Fruit fly (Drosophila melanogaster): Measurements from ENCODE around the gene capu.

Gene capu

DNA sequence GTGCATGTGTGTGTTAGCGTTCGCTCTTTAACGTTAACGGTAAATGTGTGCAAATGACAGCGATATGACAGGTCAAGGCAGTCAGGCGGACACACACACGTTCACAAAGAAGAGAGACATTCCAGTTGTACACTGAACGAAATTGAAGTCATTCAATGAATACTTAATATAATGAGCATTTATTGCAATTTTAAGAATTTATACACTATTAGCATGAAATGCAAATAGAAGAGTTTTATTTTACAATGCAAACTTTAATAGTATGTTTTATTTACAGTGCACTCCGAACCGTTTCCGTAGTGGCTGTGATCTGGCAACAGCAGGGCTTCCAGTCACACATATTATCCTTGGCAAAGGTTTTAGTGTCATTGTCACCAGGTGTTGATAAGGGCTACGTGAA is 32.4 kb upstream of the capu start:
- TF ChIP-seq Lpt (GFP tag; optimal IDR thresholded peaks at IDR 0.05) (no peak), CG6163 (GFP tag; IDR thresholded peaks at IDR 0.05) (no peak), eg (GFP tag; IDR thresholded peaks at IDR 0.05) (0 out of 3 replicates have a peak, but pooled peaks have one; percentile 27), CG4318 (GFP tag; optimal IDR thresholded peaks at IDR 0.05) (no peak), Eip78C (GFP tag) (peak; percentile 16), OdsH (GFP tag; optimal IDR thresholded peaks at IDR 0.05) (no peak), CG6792 (GFP tag; optimal IDR thresholded peaks at IDR 0.05) (no peak), fd85E (GFP tag; optimal IDR thresholded peaks at IDR 0.05) (no peak), CG8632 (GFP tag; optimal IDR thresholded peaks at IDR 0.05) (no peak), CG10669 (GFP tag; optimal IDR thresholded peaks at IDR 0.05) (no peak), pdm3 (GFP tag; optimal IDR thresholded peaks at IDR 0.05) (no peak), Met (GFP tag; optimal IDR thresholded peaks at IDR 0.05) (no peak), Ets96B (tag; optimal IDR thresholded peaks at IDR 0.05) (no peak), Sox14 (GFP tag; optimal IDR thresholded peaks at IDR 0.05) (no peak), cyc (GFP tag; optimal IDR thresholded peaks at IDR 0.05) (peak; percentile 8), ss (GFP tag; optimal IDR thresholded peaks at IDR 0.05) (no peak), Sox15 (GFP tag; optimal IDR thresholded peaks at IDR 0.05) (no peak), CG11902 (GFP tag; optimal IDR thresholded peaks at IDR 0.05) (no peak), svp (GFP tag) (peak; percentile 64), Ets21C (GFP tag; optimal IDR thresholded peaks at IDR 0.05) (no peak), Eip93F (GFP tag; optimal IDR thresholded peaks at IDR 0.05) (no peak), CG3032 (tag; optimal IDR thresholded peaks at IDR 0.05) (no peak)

DNA sequence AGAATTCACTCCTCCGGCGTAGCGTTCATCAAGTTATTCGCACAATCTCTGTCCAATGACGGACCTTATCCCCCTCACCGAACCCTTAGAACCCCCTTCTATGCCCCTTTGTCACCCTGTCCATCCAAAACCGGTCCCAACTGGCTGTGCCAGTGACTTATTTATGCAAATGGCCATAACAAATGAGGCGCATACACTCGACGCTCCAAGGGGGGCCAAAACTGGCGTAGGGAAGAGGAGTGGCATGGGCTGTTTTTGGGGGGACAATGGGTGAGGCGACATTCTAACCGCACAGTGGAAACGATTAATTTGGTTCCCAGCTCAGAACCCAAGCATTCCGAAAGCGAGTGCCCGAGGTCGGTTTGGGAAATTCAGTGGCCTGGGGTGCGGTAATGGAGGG is 31.0 kb upstream of the capu start:
- no peak for TF ChIP-seq CG7368 (GFP tag; optimal IDR thresholded peaks at IDR 0.05)
- no peak for TF ChIP-seq CG16779 (tag; optimal IDR thresholded peaks at IDR 0.05)
- TF ChIP-seq Eip78C (GFP tag) = peak; percentile 35
- no peak for TF ChIP-seq CG9139 (GFP tag; optimal IDR thresholded peaks at IDR 0.05)

DNA sequence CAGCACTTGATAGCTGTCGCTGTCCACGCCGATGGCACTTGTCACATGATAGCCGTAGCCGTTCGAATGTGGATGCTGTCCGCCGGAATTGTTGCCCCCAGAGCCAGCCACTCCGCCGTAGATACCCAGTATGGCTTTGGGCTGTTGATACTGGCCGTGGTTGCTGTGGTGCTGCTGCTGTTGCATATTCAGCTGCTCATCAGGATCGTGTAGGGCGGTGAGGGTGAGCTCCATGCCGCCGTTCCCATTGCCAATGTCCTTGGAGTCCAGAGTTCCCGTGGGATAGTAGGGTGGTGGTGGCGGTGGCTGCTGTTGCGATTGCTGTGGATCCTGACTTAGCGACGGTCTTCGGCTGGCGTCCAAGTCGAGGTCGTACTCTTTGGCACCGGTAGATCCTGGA is 14.2 kb upstream of the capu start:
- TF ChIP-seq CG6792 (GFP tag; optimal IDR thresholded peaks at IDR 0.05) = no peak
- TF ChIP-seq CG6276 (GFP tag; optimal IDR thresholded peaks at IDR 0.05) = no peak
- TF ChIP-seq fkh (GFP tag; optimal IDR thresholded peaks at IDR 0.05) = no peak
- no peak for TF ChIP-seq CG9139 (GFP tag; optimal IDR thresholded peaks at IDR 0.05)
- no peak for TF ChIP-seq CG31627 (GFP tag; optimal IDR thresholded peaks at IDR 0.05)
- no peak for TF ChIP-seq OdsH (GFP tag; optimal IDR thresholded peaks at IDR 0.05)
- no peak for TF ChIP-seq Blimp-1 (GFP tag; optimal IDR thresholded peaks at IDR 0.05)
- TF ChIP-seq CG3032 (tag; optimal IDR thresholded peaks at IDR 0.05) = no peak
- TF ChIP-seq spab (GFP tag; optimal IDR thresholded peaks at IDR 0.05) = no peak
- no peak for TF ChIP-seq CG8119 (GFP tag; IDR thresholded peaks at IDR 0.05)
- TF ChIP-seq Hr38 (GFP tag; optimal IDR thresholded peaks at IDR 0.05) = no peak
- TF ChIP-seq CG6163 (GFP tag; IDR thresholded peaks at IDR 0.05) = no peak
- TF ChIP-seq CG10669 (GFP tag; optimal IDR thresholded peaks at IDR 0.05) = no peak
- no peak for TF ChIP-seq Hr39 (GFP tag; optimal IDR thresholded peaks at IDR 0.05)
- no peak for TF ChIP-seq CG1621 (tag; optimal IDR thresholded peaks at IDR 0.05)
- no peak for TF ChIP-seq Ets96B (tag; optimal IDR thresholded peaks at IDR 0.05)
- TF ChIP-seq Sox14 (GFP tag; optimal IDR thresholded peaks at IDR 0.05) = no peak
- TF ChIP-seq CG11294 (GFP tag; IDR thresholded peaks at IDR 0.05) = no peak
- no peak for TF ChIP-seq CG10631 (GFP tag; optimal IDR thresholded peaks at IDR 0.05)
- no peak for TF ChIP-seq Gug (GFP tag; IDR thresholded peaks at IDR 0.05)

DNA sequence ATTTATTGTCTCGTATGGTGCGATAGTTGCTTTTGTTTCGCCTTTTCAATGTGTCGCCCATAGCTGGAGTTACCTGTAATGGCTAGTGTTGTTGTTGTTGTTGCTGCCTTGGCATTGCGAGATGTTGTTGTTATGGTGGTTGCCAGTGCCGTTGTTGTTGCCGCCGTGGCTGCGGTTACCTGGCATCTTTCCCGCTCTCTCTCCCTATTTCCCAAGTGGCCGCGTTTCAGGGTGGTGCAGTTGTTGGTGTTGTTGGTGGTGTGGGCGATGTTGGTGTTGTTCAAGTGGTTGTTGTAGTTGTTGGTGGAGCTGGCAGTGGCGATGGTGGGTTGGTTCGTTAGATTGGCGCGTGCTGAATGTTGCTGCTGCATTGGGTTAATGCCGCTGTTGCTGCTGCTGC is 12.0 kb upstream of the capu start:
- TF ChIP-seq CG3032 (tag; optimal IDR thresholded peaks at IDR 0.05) (no peak), CG1621 (tag; optimal IDR thresholded peaks at IDR 0.05) (no peak), achi (GFP tag; optimal IDR thresholded peaks at IDR 0.05) (no peak), CG31627 (GFP tag; optimal IDR thresholded peaks at IDR 0.05) (no peak), CG6276 (GFP tag; optimal IDR thresholded peaks at IDR 0.05) (no peak), CG16779 (tag; optimal IDR thresholded peaks at IDR 0.05) (no peak), CG11762 (GFP tag; optimal IDR thresholded peaks at IDR 0.05; ENCODE audit: insufficient read depth) (no peak), Eip93F (GFP tag; optimal IDR thresholded peaks at IDR 0.05) (no peak), Sox15 (GFP tag; optimal IDR thresholded peaks at IDR 0.05) (no peak), dsx (GFP tag; optimal IDR thresholded peaks at IDR 0.05; ENCODE audit: poor library complexity, severe bottlenecking) (no peak), svp (GFP tag) (no peak), CG11294 (GFP tag; IDR thresholded peaks at IDR 0.05) (no peak), Lpt (GFP tag; optimal IDR thresholded peaks at IDR 0.05) (no peak), CG11902 (GFP tag; optimal IDR thresholded peaks at IDR 0.05) (no peak), fkh (GFP tag; optimal IDR thresholded peaks at IDR 0.05) (no peak), CG10669 (GFP tag; optimal IDR thresholded peaks at IDR 0.05) (no peak), eg (GFP tag; IDR thresholded peaks at IDR 0.05) (no peak), net (GFP tag; optimal IDR thresholded peaks at IDR 0.05) (no peak)
